Fruit fly (Drosophila melanogaster) whole organism, embryonic: Measurements from ENCODE around the gene Kah.
A peak's percentile ranks its signal among the peaks of the same experiment; 100 is the strongest.

ENCODE experiments used
- Aef1 ChIP-seq: fragments of 200-800 bp; sonication (Bioruptor generic); IDR thresholded peaks from 3 replicates; pipeline ENCODE4 v1.3.6; 2022; ENCODE audit warnings: missing biosample characterization, missing genetic modification characterization
- Bdp1 ChIP-seq: fragments of 200-800 bp; sonication (Bioruptor generic); optimal IDR thresholded peaks from 3 replicates; lab custom pipeline; 2016; ENCODE audit warnings: missing biosample characterization, missing genetic modification characterization
- CG10209 ChIP-seq: fragments of 200-800 bp; sonication (Bioruptor generic); optimal IDR thresholded peaks from 3 replicates; lab custom pipeline; 2017; ENCODE audit warnings: missing biosample characterization, mild to moderate bottlenecking, missing genetic modification characterization, missing genetic modification reagents
- CG11696 ChIP-seq: fragments of 200-800 bp; sonication (Bioruptor generic); IDR thresholded peaks from 2 replicates; pipeline ENCODE4 v1.3.6; 2022; ENCODE audit warnings: missing biosample characterization, missing genetic modification characterization
- CG13123 ChIP-seq: fragments of 200-800 bp; sonication (Bioruptor generic); optimal IDR thresholded peaks from 2 replicates; lab custom pipeline; 2016; ENCODE audit warnings: missing biosample characterization, missing genetic modification characterization
- CG15479 ChIP-seq: fragments of 200-800 bp; sonication (Bioruptor generic); optimal IDR thresholded peaks from 3 replicates; lab custom pipeline; 2019; ENCODE audit warnings: missing biosample characterization, mild to moderate bottlenecking, missing genetic modification characterization, moderate library complexity
- CG1602 ChIP-seq: fragments of 200-800 bp; sonication (Bioruptor generic); optimal IDR thresholded peaks from 3 replicates; lab custom pipeline; 2016; ENCODE audit warnings: missing biosample characterization, missing genetic modification characterization
- CG1647 ChIP-seq: fragments of 200-800 bp; sonication (Bioruptor generic); optimal IDR thresholded peaks from 3 replicates; lab custom pipeline; 2016; ENCODE audit warnings: missing biosample characterization, missing genetic modification characterization
- CG17186 ChIP-seq: fragments of 200-800 bp; sonication (Bioruptor generic); optimal IDR thresholded peaks from 3 replicates; lab custom pipeline; 2017; ENCODE audit warnings: missing biosample characterization, missing genetic modification reagents, missing genetic modification characterization
- CG17359 ChIP-seq: fragments of 200-800 bp; sonication (Bioruptor generic); optimal IDR thresholded peaks from 3 replicates; lab custom pipeline; 2018; ENCODE audit warnings: missing biosample characterization, mild to moderate bottlenecking, missing genetic modification characterization, moderate library complexity
- CG17912 ChIP-seq: fragments of 200-800 bp; sonication (Bioruptor generic); optimal IDR thresholded peaks from 2 replicates; lab custom pipeline; 2018; ENCODE audit warnings: missing biosample characterization, mild to moderate bottlenecking, missing genetic modification characterization
- CG18599 ChIP-seq: fragments of 200-800 bp; sonication (Bioruptor generic); optimal IDR thresholded peaks from 3 replicates; lab custom pipeline; 2017; ENCODE audit warnings: missing biosample characterization, missing genetic modification characterization, mild to moderate bottlenecking, moderate library complexity, missing genetic modification reagents
- CG2116 ChIP-seq: fragments of 200-800 bp; sonication (Bioruptor generic); optimal IDR thresholded peaks from 3 replicates; lab custom pipeline; 2018; ENCODE audit warnings: missing biosample characterization, mild to moderate bottlenecking, missing genetic modification characterization
- CG32767 ChIP-seq: fragments of 200-800 bp; sonication (Bioruptor generic); IDR thresholded peaks from 2 replicates; pipeline ENCODE4 v1.3.6; 2022; ENCODE audit warnings: missing biosample characterization, missing genetic modification characterization
- CG5245 ChIP-seq: fragments of 200-800 bp; sonication (Bioruptor generic); optimal IDR thresholded peaks from 3 replicates; lab custom pipeline; 2016; ENCODE audit warnings: missing biosample characterization, missing genetic modification characterization
- CG5953 ChIP-seq: fragments of 200-800 bp; sonication (Bioruptor generic); IDR thresholded peaks from 2 replicates; pipeline ENCODE4 v1.3.6; 2022; ENCODE audit warnings: missing biosample characterization, missing genetic modification characterization
- CG6689 ChIP-seq: fragments of 200-800 bp; sonication (Bioruptor generic); IDR thresholded peaks from 2 replicates; pipeline ENCODE4 v1.3.6; 2022; ENCODE audit warnings: missing biosample characterization, missing genetic modification characterization
- CG6854 ChIP-seq: fragments of 200-800 bp; sonication (Bioruptor generic); optimal IDR thresholded peaks from 3 replicates; lab custom pipeline; 2017; ENCODE audit warnings: missing biosample characterization, mild to moderate bottlenecking, missing genetic modification characterization
- CG7987 ChIP-seq: fragments of 200-800 bp; sonication (Bioruptor generic); optimal IDR thresholded peaks from 2 replicates; lab custom pipeline; 2018; ENCODE audit warnings: missing biosample characterization, mild to moderate bottlenecking, missing genetic modification characterization, moderate library complexity
- CG8089 ChIP-seq: fragments of 200-800 bp; sonication (Bioruptor generic); optimal IDR thresholded peaks from 3 replicates; lab custom pipeline; 2016; ENCODE audit warnings: missing biosample characterization, missing genetic modification characterization
- CG8478 ChIP-seq: fragments of >200 bp; optimal IDR thresholded peaks from 2 replicates; lab custom pipeline; 2018
- CG8944 ChIP-seq: fragments of 200-800 bp; sonication (Bioruptor generic); optimal IDR thresholded peaks from 3 replicates; lab custom pipeline; 2016; ENCODE audit warnings: missing biosample characterization, missing genetic modification characterization
- Dbx ChIP-seq: fragments of 200-800 bp; sonication (Bioruptor generic); IDR thresholded peaks from 3 replicates; pipeline ENCODE4 v1.3.6; 2022; ENCODE audit warnings: missing biosample characterization, missing genetic modification characterization
- Dp ChIP-seq: fragments of 200-800 bp; sonication (Bioruptor generic); optimal IDR thresholded peaks from 2 replicates; lab custom pipeline; 2018; ENCODE audit warnings: missing biosample characterization, mild to moderate bottlenecking, missing genetic modification characterization, moderate library complexity
- E2f1 ChIP-seq: fragments of 200-800 bp; sonication (Bioruptor generic); IDR thresholded peaks from 2 replicates; pipeline ENCODE4 v1.3.6; 2022; ENCODE audit warnings: missing biosample characterization, missing genetic modification characterization
- H2.0 ChIP-seq: fragments of 200-800 bp; sonication (Bioruptor generic); IDR thresholded peaks from 2 replicates; pipeline ENCODE4 v1.3.6; 2022; ENCODE audit warnings: missing biosample characterization, missing genetic modification characterization
- HLH54F ChIP-seq: fragments of 200-800 bp; sonication (Bioruptor generic); optimal IDR thresholded peaks from 3 replicates; lab custom pipeline; 2016; ENCODE audit warnings: missing biosample characterization, missing genetic modification characterization
- HmgZ ChIP-seq: fragments of 200-800 bp; sonication (Bioruptor generic); optimal IDR thresholded peaks from 2 replicates; lab custom pipeline; 2018; ENCODE audit warnings: missing biosample characterization, mild to moderate bottlenecking, missing genetic modification characterization
- NC2α ChIP-seq: fragments of 200-800 bp; sonication (Bioruptor generic); optimal IDR thresholded peaks from 2 replicates; lab custom pipeline; 2016; ENCODE audit warnings: missing biosample characterization, missing genetic modification characterization
- Opbp ChIP-seq: fragments of 200-800 bp; sonication (Bioruptor generic); IDR thresholded peaks from 3 replicates; pipeline ENCODE4 v1.3.6; 2022; ENCODE audit warnings: missing biosample characterization, missing genetic modification characterization; ENCODE audit not compliant: partially characterized antibody
- Trl ChIP-seq, 3 experiments: fragments of >200 bp in 2 of 3; fragments of 200-800 bp in 1 of 3; sonication (Bioruptor generic) in 1 of 3; optimal IDR thresholded peaks; 2 replicates in 1 of 3; 3 replicates in 2 of 3; lab custom pipeline; 2016 to 2017; ENCODE audit warnings: missing biosample characterization in 1 of 3, missing genetic modification characterization in 1 of 3
- Xbp1 ChIP-seq: fragments of 200-800 bp; sonication (Bioruptor generic); optimal IDR thresholded peaks from 3 replicates; lab custom pipeline; 2016; ENCODE audit warnings: missing biosample characterization, mild to moderate bottlenecking, missing genetic modification characterization
- ash1 ChIP-seq: fragments of 200-800 bp; sonication (Bioruptor generic); optimal IDR thresholded peaks from 2 replicates; lab custom pipeline; 2018; ENCODE audit warnings: missing biosample characterization, mild to moderate bottlenecking, missing genetic modification characterization
- bowl ChIP-seq: fragments of 200-800 bp; sonication (Bioruptor generic); IDR thresholded peaks from 2 replicates; pipeline ENCODE4 v1.3.6; 2022; ENCODE audit warnings: missing biosample characterization, missing genetic modification characterization
- ci ChIP-seq: fragments of 200-800 bp; sonication (Bioruptor generic); IDR thresholded peaks from 3 replicates; pipeline ENCODE4 v1.3.6; 2022; ENCODE audit warnings: missing biosample characterization, missing genetic modification characterization
- dmrt11E ChIP-seq: fragments of 200-800 bp; sonication (Bioruptor generic); optimal IDR thresholded peaks from 3 replicates; lab custom pipeline; 2018; ENCODE audit warnings: missing biosample characterization, mild to moderate bottlenecking, missing genetic modification characterization, moderate library complexity
- dpn ChIP-seq, 2 experiments: fragments of 200-800 bp; sonication (Bioruptor generic); optimal IDR thresholded peaks; 3 replicates each; lab custom pipeline; 2016; ENCODE audit warnings: missing biosample characterization in 2 of 2, missing genetic modification characterization in 2 of 2
- emc ChIP-seq: fragments of 200-800 bp; sonication (Bioruptor generic); optimal IDR thresholded peaks from 2 replicates; lab custom pipeline; 2016; ENCODE audit warnings: missing biosample characterization, missing genetic modification characterization
- ems ChIP-seq: fragments of 200-800 bp; sonication (Bioruptor generic); optimal IDR thresholded peaks from 3 replicates; lab custom pipeline; 2016; ENCODE audit warnings: missing biosample characterization, missing genetic modification characterization
- gcm2 ChIP-seq: fragments of 200-800 bp; sonication (Bioruptor generic); optimal IDR thresholded peaks from 2 replicates; lab custom pipeline; 2016; ENCODE audit warnings: missing biosample characterization, missing genetic modification characterization
- hb ChIP-seq: fragments of 200-800 bp; sonication (Bioruptor generic); IDR thresholded peaks from 3 replicates; pipeline ENCODE4 v1.3.6; 2022; ENCODE audit warnings: missing biosample characterization, missing genetic modification characterization; ENCODE audit not compliant: partially characterized antibody
- hbn ChIP-seq: fragments of 200-800 bp; sonication (Bioruptor generic); IDR thresholded peaks from 2 replicates; pipeline ENCODE4 v1.3.6; 2022; ENCODE audit warnings: missing biosample characterization, missing genetic modification characterization; ENCODE audit not compliant: partially characterized antibody
- lilli ChIP-seq: fragments of 200-800 bp; sonication (Bioruptor generic); optimal IDR thresholded peaks from 3 replicates; lab custom pipeline; 2016; ENCODE audit warnings: missing biosample characterization, missing genetic modification characterization
- maf-S ChIP-seq: fragments of 200-800 bp; sonication (Bioruptor generic); optimal IDR thresholded peaks from 2 replicates; lab custom pipeline; 2016; ENCODE audit warnings: missing biosample characterization, missing genetic modification characterization
- pan ChIP-seq, 4 experiments: fragments of >200 bp in 3 of 4; fragments of 200-800 bp in 1 of 4; sonication (Bioruptor generic) in 1 of 4; optimal IDR thresholded peaks in 3 of 4; IDR thresholded peaks in 1 of 4; 2 replicates each; pipeline versions ENCODE4 v1.3.6 to Lab custom; 2017 to 2022; ENCODE audit warnings: missing biosample characterization in 2 of 4, missing genetic modification characterization in 2 of 4, mixed read lengths in 1 of 4
- pzg ChIP-seq: fragments of 200-800 bp; sonication (Bioruptor generic); optimal IDR thresholded peaks from 3 replicates; lab custom pipeline; 2018; ENCODE audit warnings: missing biosample characterization, mild to moderate bottlenecking, missing genetic modification characterization, moderate library complexity
- row ChIP-seq: fragments of 200-800 bp; sonication (Bioruptor generic); IDR thresholded peaks from 3 replicates; pipeline ENCODE4 v1.3.6; 2022; ENCODE audit warnings: missing biosample characterization, missing genetic modification characterization
- sd ChIP-seq: fragments of 200-800 bp; sonication (Bioruptor generic); optimal IDR thresholded peaks from 3 replicates; lab custom pipeline; 2018; ENCODE audit warnings: missing biosample characterization, mild to moderate bottlenecking, missing genetic modification characterization, moderate library complexity
- seq ChIP-seq: fragments of 200-800 bp; sonication (Bioruptor generic); IDR thresholded peaks from 2 replicates; pipeline ENCODE4 v1.3.6; 2022; ENCODE audit warnings: missing biosample characterization, missing genetic modification characterization
- sr ChIP-seq: fragments of 200-800 bp; sonication (Bioruptor generic); IDR thresholded peaks from 3 replicates; pipeline ENCODE4 v1.3.6; 2022; ENCODE audit warnings: missing biosample characterization, missing genetic modification characterization
- trem ChIP-seq: fragments of 200-800 bp; optimal IDR thresholded peaks from 3 replicates; lab custom pipeline; 2019; ENCODE audit warnings: missing biosample characterization, mild to moderate bottlenecking, missing genetic modification characterization, moderate library complexity
- wek ChIP-seq: fragments of 200-800 bp; sonication (Bioruptor generic); optimal IDR thresholded peaks from 3 replicates; lab custom pipeline; 2018; ENCODE audit warnings: missing biosample characterization, mild to moderate bottlenecking, missing genetic modification characterization, moderate library complexity
- yki ChIP-seq: fragments of >200 bp; optimal IDR thresholded peaks from 3 replicates; lab custom pipeline; 2018

Gene Kah

DNA sequence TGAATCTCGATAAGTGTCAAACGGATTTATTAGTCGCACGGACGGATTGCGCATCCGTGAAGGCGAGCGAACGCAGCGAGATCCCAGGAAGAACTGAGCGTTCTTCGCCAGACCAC lies at the start of gene Kah:
Kah (minus strand) TSS at position 101 of the 116 bp plus-strand sequence.
- TF ChIP-seq CG11696 (no peak), H2.0 (GFP tag; lab: Robert Waterston, UW) (no peak), CG17186 (GFP tag; lab: Kevin White, UChicago) (no peak), yki (lab: Kevin White, UChicago) (no peak), Dp (GFP tag; lab: Kevin White, UChicago) (no peak), hb (GFP tag; lab: Robert Waterston, UW) (no peak), gcm2 (GFP tag; lab: Kevin White, UChicago) (no peak), row (GFP tag; lab: Robert Waterston, UW) (no peak), seq (GFP tag; lab: Robert Waterston, UW) (no peak), dmrt11E (tag; lab: Kevin White, UChicago) (no peak), CG5245 (GFP tag; lab: Kevin White, UChicago) (no peak), CG10209 (GFP tag; lab: Kevin White, UChicago) (no peak), CG1602 (no peak), lilli (GFP tag; lab: Kevin White, UChicago) (no peak), hbn (GFP tag; lab: Robert Waterston, UW) (no peak), ash1 (GFP tag; lab: Kevin White, UChicago) (no peak), CG7987 (no peak), HLH54F (GFP tag; lab: Kevin White, UChicago) (no peak), Trl (optimal IDR thresholded peaks at IDR 0.05; lab: Kevin White, UChicago) (no peak), Trl (GFP tag; optimal IDR thresholded peaks at IDR 0.05; lab: Kevin White, UChicago) (no peak), CG1647 (GFP tag; lab: Kevin White, UChicago) (no peak)

DNA sequence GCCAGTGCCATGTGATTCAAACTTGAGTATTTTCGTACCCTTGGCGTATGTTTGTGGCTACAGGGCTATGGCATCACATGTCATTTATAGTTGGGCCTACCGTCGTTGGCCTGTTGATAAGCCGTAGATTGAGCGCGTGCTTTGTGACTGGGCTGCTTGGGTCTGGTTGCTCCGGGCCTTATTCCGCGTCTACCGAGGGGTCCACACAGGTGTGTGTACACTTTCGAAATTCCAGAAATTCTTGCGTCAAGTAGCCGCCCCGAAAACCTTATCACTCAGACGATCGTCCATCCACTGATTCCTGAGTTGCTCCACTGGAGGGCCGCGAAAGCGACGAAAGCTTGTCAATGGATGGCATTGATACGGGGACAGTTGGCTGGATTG lies 48.9 kb upstream of the Kah start:
- TF ChIP-seq Bdp1 (GFP tag; lab: Kevin White, UChicago), result no peak
- TF ChIP-seq CG8944, result no peak
- no peak for TF ChIP-seq HmgZ (tag; lab: Kevin White, UChicago)
- TF ChIP-seq CG17186 (GFP tag; lab: Kevin White, UChicago), result no peak
- no peak for TF ChIP-seq CG32767
- 0 out of 3 replicates have a peak, but pooled peaks have one; percentile 20 for TF ChIP-seq Dbx (GFP tag; lab: Robert Waterston, UW)
- no peak for TF ChIP-seq pan (optimal IDR thresholded peaks at IDR 0.05; lab: Kevin White, UChicago)
- no peak for TF ChIP-seq pan (GFP tag; optimal IDR thresholded peaks at IDR 0.05 in 1 of 2, IDR thresholded peaks at IDR 0.05 in 1 of 2)
- TF ChIP-seq CG6854, result no peak
- no peak for TF ChIP-seq Xbp1 (GFP tag; lab: Kevin White, UChicago)
- peak; percentile 99 for TF ChIP-seq sd (tag; lab: Kevin White, UChicago)
- TF ChIP-seq CG17912 (GFP tag; lab: Kevin White, UChicago), result no peak
- no peak for TF ChIP-seq CG13123 (GFP tag; lab: Kevin White, UChicago)
- TF ChIP-seq wek, result no peak
- TF ChIP-seq E2f1 (GFP tag; lab: Robert Waterston, UW), result no peak
- no peak for TF ChIP-seq ems
- no peak for TF ChIP-seq trem (tag; lab: Kevin White, UChicago)
- no peak for TF ChIP-seq sr (GFP tag; lab: Robert Waterston, UW)
- no peak for TF ChIP-seq CG6689
- TF ChIP-seq CG2116 (GFP tag; lab: Kevin White, UChicago), result no peak
- TF ChIP-seq CG18599 (GFP tag; lab: Kevin White, UChicago), result no peak
- no peak for TF ChIP-seq CG15479
- no peak for TF ChIP-seq NC2α (GFP tag; lab: Kevin White, UChicago)
- no peak for TF ChIP-seq CG17359 (tag; lab: Kevin White, UChicago)
- TF ChIP-seq Aef1 (GFP tag; lab: Robert Waterston, UW), result no peak
- TF ChIP-seq CG5953 (GFP tag; lab: Robert Waterston, UW), result no peak
- TF ChIP-seq CG8478 (lab: Kevin White, UChicago), result no peak
- no peak for TF ChIP-seq CG8089 (GFP tag; lab: Kevin White, UChicago)
- TF ChIP-seq Opbp (GFP tag; lab: Robert Waterston, UW), result no peak
- no peak for TF ChIP-seq bowl
- no peak for TF ChIP-seq pzg (GFP tag; lab: Kevin White, UChicago)
- TF ChIP-seq maf-S (GFP tag; lab: Kevin White, UChicago), result no peak
- TF ChIP-seq dpn (GFP tag; optimal IDR thresholded peaks at IDR 0.05; lab: Kevin White, UChicago), result no peak
- TF ChIP-seq ci, result peak; percentile 55; the same call in 1 of the 3 replicates
- no peak for TF ChIP-seq emc (GFP tag; lab: Kevin White, UChicago)
